Worm (Caenorhabditis elegans) whole organism, late embryonic: ENCODE measurements around the gene C49H3.12.

Experiments
- F13H6.1 ChIP-seq: sonication (generic microtip); optimal IDR thresholded peaks from 2 replicates; lab custom pipeline; 2016; ENCODE audit warnings: missing genetic modification characterization, missing compliant biosample characterization
- ceh-2 ChIP-seq: sonication (generic microtip); optimal IDR thresholded peaks from 2 replicates; lab custom pipeline; 2016; ENCODE audit warnings: missing genotype, missing genetic modification characterization, missing compliant biosample characterization
- ceh-31 ChIP-seq: sonication (generic microtip); optimal IDR thresholded peaks from 2 replicates; lab custom pipeline; 2016; ENCODE audit warnings: missing genetic modification characterization, missing compliant biosample characterization
- dmd-4 ChIP-seq: sonication (generic microtip); optimal IDR thresholded peaks from 2 replicates; lab custom pipeline; 2016; ENCODE audit warnings: borderline replicate concordance, missing genetic modification characterization, missing compliant biosample characterization
- elt-4 ChIP-seq: sonication (generic microtip); optimal IDR thresholded peaks from 2 replicates; lab custom pipeline; 2016; ENCODE audit warnings: missing genetic modification characterization, missing compliant biosample characterization
- eyg-1 ChIP-seq: sonication (generic microtip); optimal IDR thresholded peaks from 2 replicates; lab custom pipeline; 2016; ENCODE audit warnings: missing genotype, missing genetic modification characterization, missing compliant biosample characterization
- fkh-10 ChIP-seq: fragments of 150-350 bp; optimal IDR thresholded peaks from 2 replicates; lab custom pipeline; 2014; ENCODE audit warnings: missing biosample characterization, missing genetic modification reagents, missing genetic modification characterization
- gmeb-2 ChIP-seq: sonication (generic microtip); optimal IDR thresholded peaks from 2 replicates; lab custom pipeline; 2016; ENCODE audit warnings: missing genetic modification characterization, inconsistent platforms, missing compliant biosample characterization
- hlh-6 ChIP-seq: sonication (generic microtip); optimal IDR thresholded peaks from 2 replicates; lab custom pipeline; 2016; ENCODE audit warnings: missing genotype, missing genetic modification characterization, missing compliant biosample characterization
- odd-2 ChIP-seq: sonication (generic microtip); optimal IDR thresholded peaks from 2 replicates; lab custom pipeline; 2017; ENCODE audit warnings: antibody characterized with exemption, mild to moderate bottlenecking, missing genetic modification characterization, missing compliant biosample characterization
- pqm-1 ChIP-seq: sonication (generic microtip); optimal IDR thresholded peaks from 2 replicates; lab custom pipeline; 2016; ENCODE audit warnings: missing genetic modification characterization, missing compliant biosample characterization
- tbx-2 ChIP-seq: sonication (generic microtip); optimal IDR thresholded peaks from 2 replicates; lab custom pipeline; 2016; ENCODE audit warnings: missing genetic modification characterization, missing compliant biosample characterization

- no peak for TF ChIP-seq eyg-1 (tag; lab: Kevin White, UChicago)
- no peak for TF ChIP-seq elt-4
- TF ChIP-seq odd-2 (tag; lab: Kevin White, UChicago): no peak
- no peak for TF ChIP-seq gmeb-2
- TF ChIP-seq pqm-1 (tag; lab: Kevin White, UChicago): no peak
- TF ChIP-seq hlh-6 (tag; lab: Kevin White, UChicago): no peak
- no peak for TF ChIP-seq dmd-4
- TF ChIP-seq tbx-2 (tag; lab: Kevin White, UChicago): no peak
- TF ChIP-seq ceh-2: no peak
- no peak for TF ChIP-seq fkh-10
- no peak for TF ChIP-seq F13H6.1
- no peak for TF ChIP-seq ceh-31 (tag; lab: Kevin White, UChicago)
These were observed 16.9 kb downstream of the C49H3.12 start, which contains the start of the genes npp-27 and ntl-4 for ce11 chrIV:7910197-7910735.
